Worm (Caenorhabditis elegans): ENCODE data around the gene ssp-36.

Gene ssp-36

DNA sequence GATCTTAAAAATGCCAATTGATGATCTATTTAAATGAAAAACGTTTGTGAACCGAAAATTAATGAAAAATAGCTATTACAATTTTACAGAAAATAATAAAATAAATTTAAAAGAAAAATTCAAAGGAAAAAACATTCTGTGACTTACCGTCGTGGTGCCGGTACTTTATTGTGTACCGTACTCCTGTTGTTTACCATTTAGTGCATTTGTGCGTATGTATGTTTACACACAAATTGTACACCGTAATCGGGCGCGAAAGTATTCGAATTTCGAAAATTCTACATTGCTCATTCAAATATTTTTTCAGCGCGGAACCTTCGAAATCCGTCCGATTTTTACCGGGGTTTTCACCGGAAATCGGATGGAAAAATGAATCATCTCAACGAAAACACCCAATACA is 11.9 kb upstream of the ssp-36 start, which contains the start of gene T13F2.6 (continued):
- TF ChIP-seq egrh-3 (GFP tag; IDR thresholded peaks at IDR 0.05) (no peak), ztf-18 (tag; optimal IDR thresholded peaks at IDR 0.05) (no peak), unc-130 (GFP tag; optimal IDR thresholded peaks at IDR 0.05) (peak; percentile 73), Y56A3A.18 (GFP tag; IDR thresholded peaks at IDR 0.05) (no peak), efl-1 (GFP tag; optimal IDR thresholded peaks at IDR 0.05) (peak; percentile 92), F33H1.4 (GFP tag; IDR thresholded peaks at IDR 0.05) (peak; percentile 80), egl-44 (GFP tag; IDR thresholded peaks at IDR 0.05) (no peak), nhr-179 (tag; optimal IDR thresholded peaks at IDR 0.05) (no peak), lin-54 (GFP tag; optimal IDR thresholded peaks at IDR 0.05) (peak; percentile 93), nhr-27 (tag; optimal IDR thresholded peaks at IDR 0.05) (no peak), snpc-3.4 (tag; optimal IDR thresholded peaks at IDR 0.05) (peak; percentile 80), sea-2 (GFP tag; IDR thresholded peaks at IDR 0.05) (no peak), ceh-79 (tag; optimal IDR thresholded peaks at IDR 0.05) (no peak), madf-10 (tag; optimal IDR thresholded peaks at IDR 0.05) (no peak), die-1 (tag; optimal IDR thresholded peaks at IDR 0.05) (no peak), mel-28 (tag; optimal IDR thresholded peaks at IDR 0.05; ENCODE audit: borderline replicate concordance) (no peak), attf-6 (GFP tag; IDR thresholded peaks at IDR 0.05) (peak; percentile 77), hrde-1 (tag; optimal IDR thresholded peaks at IDR 0.05; ENCODE audit: borderline replicate concordance) (peak; percentile 26), akir-1 (GFP tag; optimal IDR thresholded peaks at IDR 0.05) (no peak), F57A8.1 (GFP tag; optimal IDR thresholded peaks at IDR 0.05) (no peak), bed-2 (GFP tag; IDR thresholded peaks at IDR 0.05) (no peak), nhr-90 (tag; optimal IDR thresholded peaks at IDR 0.05) (no peak), snpc-1.3 (tag; optimal IDR thresholded peaks at IDR 0.05; ENCODE audit: insufficient read depth) (peak; percentile 91), lin-26 (GFP tag; IDR thresholded peaks at IDR 0.05) (no peak), K12H6.12 (tag; optimal IDR thresholded peaks at IDR 0.05) (no peak), unc-62 (GFP tag; optimal IDR thresholded peaks at IDR 0.05) (no peak), ceh-40 (GFP tag; IDR thresholded peaks at IDR 0.05) (no peak), F10E7.11 (tag; optimal IDR thresholded peaks at IDR 0.05) (no peak), xnd-1 (tag; optimal IDR thresholded peaks at IDR 0.05) (peak; percentile 76)

DNA sequence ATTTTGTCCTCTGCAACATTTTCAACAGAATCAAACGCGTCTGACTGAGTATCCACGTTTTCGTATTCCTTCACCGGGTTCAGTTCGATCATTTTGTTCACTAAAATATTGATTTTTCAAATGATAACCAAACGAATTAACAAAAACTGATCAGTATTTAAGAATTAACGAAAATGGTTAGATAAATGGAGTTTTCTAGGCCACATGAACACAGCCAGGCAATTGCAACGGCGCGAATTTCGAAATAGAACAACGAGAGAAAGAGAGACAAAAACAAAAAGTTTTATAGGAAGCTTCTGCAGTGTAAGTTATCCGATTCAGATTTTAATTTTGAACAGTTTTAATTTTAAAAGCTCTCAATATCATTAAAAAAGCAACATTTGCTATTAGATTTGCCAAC is 11.4 kb upstream of the ssp-36 start, which contains the start of gene sna-2:
TSS of gene sna-2 (minus strand) at position 100 of the 400 bp plus-strand sequence.
- TF ChIP-seq lin-35 (GFP tag; optimal IDR thresholded peaks at IDR 0.05) (peak in 1 of 3 experiments; percentile 83), attf-3 (GFP tag; conservative IDR thresholded peaks at IDR 0.05) (no peak), tbx-9 (tag; optimal IDR thresholded peaks at IDR 0.05; ENCODE audit: borderline replicate concordance) (no peak), snpc-4 (GFP tag; optimal IDR thresholded peaks at IDR 0.05) (no peak), snpc-4 (tag; optimal IDR thresholded peaks at IDR 0.05) (peak in 1 of 4 experiments; percentile 26), lin-54 (GFP tag; optimal IDR thresholded peaks at IDR 0.05) (peak; percentile 58), efl-1 (GFP tag; optimal IDR thresholded peaks at IDR 0.05) (peak; percentile 46), dpl-1 (GFP tag; optimal IDR thresholded peaks at IDR 0.05) (peak; percentile 60), madf-6 (GFP tag; IDR thresholded peaks at IDR 0.05) (0 out of 2 replicates have a peak, but pooled peaks have one; percentile 27), tbp1 (GFP tag; optimal IDR thresholded peaks at IDR 0.05) (no peak)

DNA sequence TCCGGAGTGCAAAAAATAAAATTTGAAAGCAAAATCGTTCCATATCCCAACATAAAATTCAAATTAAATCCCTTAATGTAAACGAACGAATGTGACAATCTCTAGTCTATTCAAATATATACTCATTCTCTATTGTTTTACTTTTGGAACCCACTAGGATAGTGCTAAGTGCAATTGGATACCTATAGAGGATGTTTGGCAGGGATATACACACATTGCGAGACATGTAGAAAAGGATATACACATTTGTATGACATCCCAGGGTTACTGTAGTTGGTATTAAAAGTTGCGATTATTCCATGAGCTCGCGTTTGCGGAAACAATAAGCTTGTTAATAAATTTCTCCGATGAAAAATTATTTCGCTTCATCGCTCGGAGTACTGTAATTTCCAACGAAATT is 7.3 kb upstream of the ssp-36 start:
- TF ChIP-seq ztf-22 (GFP tag; optimal IDR thresholded peaks at IDR 0.05) = no peak
- no peak for TF ChIP-seq rcor-1 (GFP tag; IDR thresholded peaks at IDR 0.05)
- no peak for TF ChIP-seq tbp1 (GFP tag; optimal IDR thresholded peaks at IDR 0.05)
- TF ChIP-seq F57A8.1 (GFP tag; optimal IDR thresholded peaks at IDR 0.05) = no peak
- no peak for TF ChIP-seq Y53F4B.3 (GFP tag; IDR thresholded peaks at IDR 0.05)

All from whole organism, young adult.